Fruit fly (Drosophila melanogaster): ENCODE measurements around the gene HSPBAP1.
A peak's percentile ranks its signal among the peaks of the same experiment; 100 is the strongest.

The HSPBAP1 gene

dm6 chr3R:27695019-27695418 lies at the start of gene HSPBAP1:
Gene HSPBAP1 (plus strand): TSS chr3R:27695235.
- TF ChIP-seq h (GFP tag; optimal IDR thresholded peaks at IDR 0.05) (no peak), CrebA (GFP tag; optimal IDR thresholded peaks at IDR 0.05; ENCODE audit: borderline replicate concordance) (no peak), CG32264 (GFP tag; optimal IDR thresholded peaks at IDR 0.05) (no peak), Sp1 (GFP tag; optimal IDR thresholded peaks at IDR 0.05) (no peak), CG9705 (GFP tag; optimal IDR thresholded peaks at IDR 0.05) (no peak), tai (GFP tag; optimal IDR thresholded peaks at IDR 0.05) (no peak), Hr78 (GFP tag; optimal IDR thresholded peaks at IDR 0.05) (no peak), N (GFP tag; optimal IDR thresholded peaks at IDR 0.05) (no peak), Abd-B (GFP tag; optimal IDR thresholded peaks at IDR 0.05) (no peak), Hnf4 (GFP tag; optimal IDR thresholded peaks at IDR 0.05) (no peak), Dfd (GFP tag; optimal IDR thresholded peaks at IDR 0.05) (no peak)

- peak; percentile 56 for TF ChIP-seq Dfd (GFP tag; optimal IDR thresholded peaks at IDR 0.05)
- TF ChIP-seq Hr83 (GFP tag; optimal IDR thresholded peaks at IDR 0.05; ENCODE audit: poor library complexity, severe bottlenecking): no peak
Observed at dm6 chr3R:27647817-27648216, 47.2 kb upstream of the HSPBAP1 start.

- TF ChIP-seq Myc (optimal IDR thresholded peaks at IDR 0.05): peak; percentile 28
- TF ChIP-seq Vsx2 (GFP tag; optimal IDR thresholded peaks at IDR 0.05; ENCODE audit: partially characterized antibody): no peak
Observed at dm6 chr3R:27651710-27652109, 43.3 kb upstream of the HSPBAP1 start.

DNA sequence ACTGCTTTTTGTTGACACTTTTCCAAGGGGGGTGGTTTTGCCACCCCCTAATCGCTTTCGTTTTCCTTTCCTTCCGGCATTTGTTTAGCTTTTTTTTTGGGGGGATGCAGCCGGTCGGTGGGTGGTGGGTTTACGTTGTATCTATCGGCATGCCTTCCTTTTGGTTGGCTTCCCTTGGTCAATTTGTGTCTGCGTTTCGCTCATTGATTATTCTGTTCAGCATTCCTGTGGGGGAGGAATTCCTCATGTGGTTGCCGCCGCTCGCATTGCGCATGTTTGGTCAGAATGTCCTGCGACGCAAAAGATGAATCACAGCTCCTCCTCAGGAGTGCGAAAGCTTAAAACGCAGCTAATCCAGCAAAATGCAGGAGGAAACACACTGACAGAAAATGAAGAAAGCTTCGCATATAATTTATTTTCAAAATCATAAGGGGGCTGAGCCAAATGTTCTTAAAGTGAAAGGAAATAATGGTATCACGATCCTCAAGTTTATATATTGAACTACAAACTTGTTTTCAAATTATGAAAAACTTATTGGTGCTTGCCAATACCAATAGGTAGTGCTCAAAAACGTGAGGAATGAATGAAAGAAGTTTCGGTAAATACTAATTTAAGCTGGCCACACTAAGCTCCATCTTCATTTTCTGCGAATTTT lies 42.8 kb upstream of the HSPBAP1 start, which contains the start of gene RpS10a:
Gene RpS10a (plus strand): TSS at position 605 of the 655 bp plus-strand sequence.
- TF ChIP-seq woc (GFP tag; optimal IDR thresholded peaks at IDR 0.05) (no peak), dl (GFP tag; optimal IDR thresholded peaks at IDR 0.05; ENCODE audit: insufficient read depth in 1 of 2, partially characterized antibody in 2 of 2) (no peak), Hr83 (GFP tag; optimal IDR thresholded peaks at IDR 0.05; ENCODE audit: poor library complexity, severe bottlenecking) (no peak), ey (GFP tag; optimal IDR thresholded peaks at IDR 0.05) (no peak), Jra (GFP tag; optimal IDR thresholded peaks at IDR 0.05) (no peak), Abd-B (GFP tag; optimal IDR thresholded peaks at IDR 0.05) (no peak), Mio (GFP tag; optimal IDR thresholded peaks at IDR 0.05) (no peak)

dm6 chr3R:27655109-27655508 lies 39.9 kb upstream of the HSPBAP1 start:
- no peak for TF ChIP-seq tai (GFP tag; optimal IDR thresholded peaks at IDR 0.05)
- no peak for TF ChIP-seq dmrt93B (GFP tag; optimal IDR thresholded peaks at IDR 0.05)
- no peak for TF ChIP-seq usp (GFP tag; optimal IDR thresholded peaks at IDR 0.05)
- TF ChIP-seq Myc (optimal IDR thresholded peaks at IDR 0.05): no peak
- TF ChIP-seq foxo (GFP tag; optimal IDR thresholded peaks at IDR 0.05): no peak
- TF ChIP-seq ey (GFP tag; optimal IDR thresholded peaks at IDR 0.05): no peak
- TF ChIP-seq Jra (GFP tag; optimal IDR thresholded peaks at IDR 0.05): no peak
- TF ChIP-seq sv (GFP tag; optimal IDR thresholded peaks at IDR 0.05): no peak
- no peak for TF ChIP-seq Dfd (GFP tag; optimal IDR thresholded peaks at IDR 0.05)
- no peak for TF ChIP-seq brk (GFP tag; optimal IDR thresholded peaks at IDR 0.05)
- TF ChIP-seq CG32264 (GFP tag; optimal IDR thresholded peaks at IDR 0.05): no peak
- no peak for TF ChIP-seq fru (GFP tag; optimal IDR thresholded peaks at IDR 0.05)
- TF ChIP-seq lola (GFP tag; optimal IDR thresholded peaks at IDR 0.05): no peak
- TF ChIP-seq Hr83 (GFP tag; optimal IDR thresholded peaks at IDR 0.05; ENCODE audit: poor library complexity, severe bottlenecking): no peak
- no peak for TF ChIP-seq dsf (GFP tag; optimal IDR thresholded peaks at IDR 0.05; ENCODE audit: borderline replicate concordance)
- TF ChIP-seq h (GFP tag; optimal IDR thresholded peaks at IDR 0.05): no peak
- no peak for TF ChIP-seq OdsH (GFP tag; optimal IDR thresholded peaks at IDR 0.05)
- no peak for TF ChIP-seq jim (GFP tag; optimal IDR thresholded peaks at IDR 0.05)
